Fruit fly (Drosophila melanogaster): ENCODE data around the gene CG33928.

The CG33928 gene

DNA sequence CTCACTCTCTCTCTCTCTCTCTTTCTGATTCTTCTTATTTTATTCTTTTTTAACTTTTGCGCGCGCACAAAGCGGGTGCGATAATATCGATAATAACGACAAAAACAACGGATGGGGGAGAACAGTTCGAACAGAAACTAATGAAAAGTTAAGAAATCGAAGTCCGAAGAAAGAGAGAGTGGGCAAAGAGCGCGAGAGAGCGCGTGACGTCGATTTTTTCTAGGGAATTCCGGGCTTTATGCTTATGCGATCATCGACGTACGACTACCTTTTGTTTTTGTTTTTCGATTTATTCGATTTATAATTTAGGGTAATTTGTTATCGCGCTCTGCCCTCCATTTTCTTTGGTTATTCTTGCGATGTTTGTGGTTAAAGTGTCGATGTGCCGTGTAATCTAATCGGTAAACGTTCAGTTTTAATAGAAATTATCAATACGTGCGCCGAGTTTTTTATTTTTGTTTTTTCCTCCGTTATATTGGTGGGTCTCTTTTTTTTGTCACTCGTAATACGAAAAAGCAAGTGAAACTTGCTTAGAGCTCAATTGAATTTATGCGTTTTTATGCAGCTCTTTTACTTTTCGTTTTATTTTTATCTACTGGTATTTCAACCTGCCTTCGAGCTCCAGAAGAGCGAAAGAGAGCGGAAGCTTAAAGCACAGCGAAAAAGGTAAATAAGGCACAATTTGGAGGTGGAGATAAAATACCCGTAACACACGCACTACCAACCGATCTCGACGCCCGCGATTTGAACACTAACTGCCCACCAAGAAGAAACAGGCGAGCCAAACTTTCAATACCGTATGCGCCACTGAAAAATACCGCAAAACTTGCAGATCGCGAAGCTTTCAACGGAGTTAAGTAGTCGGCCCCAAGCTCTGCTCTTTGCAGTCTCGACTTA, 13.5 kb upstream of the CG33928 start, which contains the start of gene dl (continued):
- TF ChIP-seq ems (GFP tag; optimal IDR thresholded peaks at IDR 0.05) (no peak), lbe (GFP tag; optimal IDR thresholded peaks at IDR 0.05) (peak; percentile 1), trem (tag; optimal IDR thresholded peaks at IDR 0.05) (no peak), Scr (GFP tag; IDR thresholded peaks at IDR 0.05; ENCODE audit: partially characterized antibody) (peak; percentile 35; the same call in 1 of the 2 replicates), CG4404 (GFP tag; IDR thresholded peaks at IDR 0.05) (no peak), Dip3 (GFP tag; optimal IDR thresholded peaks at IDR 0.05) (no peak), CG1024 (GFP tag; IDR thresholded peaks at IDR 0.05) (no peak), sens (GFP tag) (peak; percentile 80), slp2 (GFP tag; optimal IDR thresholded peaks at IDR 0.05) (no peak), CG8290 (GFP tag; optimal IDR thresholded peaks at IDR 0.05) (no peak), CG8290 (tag; optimal IDR thresholded peaks at IDR 0.05) (peak in 1 of 2 experiments; percentile 57), CG30431 (GFP tag; optimal IDR thresholded peaks at IDR 0.05) (no peak), CG18599 (GFP tag; optimal IDR thresholded peaks at IDR 0.05) (peak; percentile 2), onecut (GFP tag; IDR thresholded peaks at IDR 0.05) (0 out of 2 replicates have a peak, but pooled peaks have one; percentile 4), CG5245 (GFP tag; optimal IDR thresholded peaks at IDR 0.05) (no peak), wek (GFP tag; optimal IDR thresholded peaks at IDR 0.05) (no peak), CG3281 (GFP tag; optimal IDR thresholded peaks at IDR 0.05) (no peak), CG12659 (GFP tag; optimal IDR thresholded peaks at IDR 0.05) (peak; percentile 6), gem (tag; optimal IDR thresholded peaks at IDR 0.05) (peak; percentile 18), Dad (GFP tag; optimal IDR thresholded peaks at IDR 0.05) (no peak), ham (GFP tag; IDR thresholded peaks at IDR 0.05) (no peak), D (optimal IDR thresholded peaks at IDR 0.05) (no peak), D (GFP tag; optimal IDR thresholded peaks at IDR 0.05) (no peak), Dek (tag; optimal IDR thresholded peaks at IDR 0.05) (no peak), Atf-2 (GFP tag; optimal IDR thresholded peaks at IDR 0.05) (no peak), abd-A (tag; optimal IDR thresholded peaks at IDR 0.05) (peak; percentile 69), pfk (GFP tag; optimal IDR thresholded peaks at IDR 0.05) (no peak), sens-2 (GFP tag; IDR thresholded peaks at IDR 0.05) (no peak), Lim3 (GFP tag; IDR thresholded peaks at IDR 0.05) (no peak), Sin3A (optimal IDR thresholded peaks at IDR 0.05) (no peak), CG34376 (GFP tag; optimal IDR thresholded peaks at IDR 0.05) (peak; percentile 46), CG12104 (GFP tag; optimal IDR thresholded peaks at IDR 0.05) (no peak), Mad (GFP tag; optimal IDR thresholded peaks at IDR 0.05) (no peak), CG8089 (GFP tag; optimal IDR thresholded peaks at IDR 0.05) (no peak), stwl (tag; optimal IDR thresholded peaks at IDR 0.05) (peak; percentile 24), CG9932 (GFP tag; IDR thresholded peaks at IDR 0.05) (peak; percentile 33; the same call in 1 of the 2 replicates), CG2889 (GFP tag; IDR thresholded peaks at IDR 0.05) (no peak), Fer2 (tag; optimal IDR thresholded peaks at IDR 0.05) (no peak), CG17361 (GFP tag; IDR thresholded peaks at IDR 0.05) (no peak; the same call in 2 of the 3 replicates), HLHmδ (GFP tag; optimal IDR thresholded peaks at IDR 0.05) (no peak), Xbp1 (GFP tag; optimal IDR thresholded peaks at IDR 0.05) (no peak), ato (GFP tag; IDR thresholded peaks at IDR 0.05; ENCODE audit: partially characterized antibody) (peak; percentile 35; the same call in 1 of the 2 replicates), Atf3 (GFP tag; optimal IDR thresholded peaks at IDR 0.05) (no peak), CG18619 (GFP tag; optimal IDR thresholded peaks at IDR 0.05) (no peak), CoRest (tag; optimal IDR thresholded peaks at IDR 0.05) (no peak), ap (GFP tag; IDR thresholded peaks at IDR 0.05) (no peak), CG30020 (tag; optimal IDR thresholded peaks at IDR 0.05) (no peak), CG5953 (GFP tag; IDR thresholded peaks at IDR 0.05) (no peak), CG34224 (GFP tag; IDR thresholded peaks at IDR 0.05; ENCODE audit: partially characterized antibody) (peak; percentile 33; the same call in 1 of the 3 replicates), Hmx (GFP tag; optimal IDR thresholded peaks at IDR 0.05) (no peak)
